Fruit fly (Drosophila melanogaster): ENCODE results near the gene CG34155.

- TF ChIP-seq cnc (optimal IDR thresholded peaks at IDR 0.05) (no peak), CG1620 (GFP tag; optimal IDR thresholded peaks at IDR 0.05) (no peak), Crg-1 (GFP tag; optimal IDR thresholded peaks at IDR 0.05) (no peak), Mnt (GFP tag; optimal IDR thresholded peaks at IDR 0.05) (no peak), bab1 (GFP tag; optimal IDR thresholded peaks at IDR 0.05) (no peak), kay (GFP tag; ENCODE audit: borderline replicate concordance) (peak; percentile 89), cic (GFP tag; optimal IDR thresholded peaks at IDR 0.05) (no peak), toe (GFP tag; optimal IDR thresholded peaks at IDR 0.05) (peak; percentile 26), CG14711 (tag; optimal IDR thresholded peaks at IDR 0.05) (no peak), pad (GFP tag; optimal IDR thresholded peaks at IDR 0.05) (no peak), CG11617 (GFP tag; optimal IDR thresholded peaks at IDR 0.05) (no peak), Hr96 (GFP tag; optimal IDR thresholded peaks at IDR 0.05) (no peak)
Observed at dm6 chr3R:30526799-30527465, 33.1 kb downstream of the CG34155 start, which contains the start of gene jdp.
